Fruit fly (Drosophila melanogaster): ENCODE results near the gene CG31140.

DNA sequence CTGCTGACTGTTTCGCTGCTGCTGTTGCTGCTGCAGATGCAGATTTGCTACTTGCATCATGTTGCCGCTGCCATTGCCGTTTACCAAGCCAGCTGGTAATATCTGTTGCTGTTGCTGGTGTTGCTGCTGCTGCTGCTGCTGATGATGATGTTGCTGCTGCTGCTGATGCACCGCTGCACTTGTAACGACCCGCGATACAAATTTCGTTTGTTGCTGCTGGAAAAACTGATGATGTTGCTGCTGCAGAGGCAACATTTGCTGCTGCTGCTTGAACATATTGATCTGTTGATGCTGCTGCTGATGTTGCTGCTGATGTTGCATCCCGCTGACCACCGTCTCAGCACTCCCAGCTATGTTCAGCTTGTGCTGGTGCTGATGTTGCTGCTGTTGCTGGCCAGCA, 42.6 kb upstream of the CG31140 start:
- TF ChIP-seq Myc (optimal IDR thresholded peaks at IDR 0.05) = no peak
- no peak for TF ChIP-seq pan (optimal IDR thresholded peaks at IDR 0.05)
- peak; percentile 95 for TF ChIP-seq Dfd (GFP tag; optimal IDR thresholded peaks at IDR 0.05)
